Worm (Caenorhabditis elegans): ENCODE measurements around the gene srh-182.

The srh-182 gene

DNA sequence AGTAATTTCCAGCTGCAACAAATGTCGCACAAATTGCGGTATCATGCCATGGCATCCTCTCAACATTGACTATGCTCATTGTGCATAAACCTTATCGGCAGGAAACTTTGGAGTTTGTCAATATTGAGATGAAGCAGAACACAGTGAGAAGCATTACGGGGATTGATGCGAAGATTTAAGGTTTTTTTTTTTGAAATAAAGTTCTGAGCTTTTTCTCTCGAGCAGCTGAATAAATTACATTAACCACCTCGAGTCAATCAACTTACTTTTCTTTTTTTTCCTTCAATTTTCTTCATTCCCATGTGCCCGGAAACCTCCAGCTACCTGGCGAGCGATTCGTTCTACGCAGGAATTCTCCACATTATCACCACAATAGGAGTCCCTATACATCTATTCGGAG, 2.8 kb upstream of the srh-182 start, which contains the start of gene srh-179:
Gene srh-179 (plus strand): TSS at position 301 of the 400 bp plus-strand sequence.
- no peak for TF ChIP-seq unc-39 (tag; optimal IDR thresholded peaks at IDR 0.05)
- TF ChIP-seq nhr-25 (tag; optimal IDR thresholded peaks at IDR 0.05) = no peak
- TF ChIP-seq C34F6.9 (tag; optimal IDR thresholded peaks at IDR 0.05) = no peak
- TF ChIP-seq ZK546.5 (tag; optimal IDR thresholded peaks at IDR 0.05) = no peak
- no peak for TF ChIP-seq snpc-4 (tag; optimal IDR thresholded peaks at IDR 0.05)
- TF ChIP-seq nhr-10 (tag; optimal IDR thresholded peaks at IDR 0.05) = no peak
- TF ChIP-seq egl-27 (tag; optimal IDR thresholded peaks at IDR 0.05) = no peak
- TF ChIP-seq mab-5 (tag; optimal IDR thresholded peaks at IDR 0.05) = no peak
- TF ChIP-seq alr-1 (tag; optimal IDR thresholded peaks at IDR 0.05) = no peak
- no peak for TF ChIP-seq blmp-1 (tag; optimal IDR thresholded peaks at IDR 0.05; ENCODE audit: insufficient read depth)

DNA sequence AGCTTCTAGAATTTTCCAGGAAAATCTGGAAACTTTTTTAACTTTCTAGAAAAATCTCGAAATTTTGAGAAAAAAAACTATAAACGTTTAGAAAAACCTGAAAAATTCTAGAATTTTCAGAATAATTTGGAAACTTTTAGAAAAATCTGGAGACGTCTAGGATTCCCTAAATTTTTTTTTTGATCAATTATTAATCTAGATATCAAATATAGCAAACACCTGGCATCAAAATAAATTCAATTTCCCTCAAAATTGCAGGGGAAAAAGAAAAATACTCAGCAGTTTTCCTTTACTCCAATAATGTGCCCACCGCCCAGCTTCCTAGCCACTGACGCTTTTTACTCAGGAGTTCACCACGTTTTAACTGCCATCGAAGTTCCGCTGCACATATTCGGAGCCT, 908 bp upstream of the srh-182 start, which contains the start of gene srh-181:
Gene srh-181 (plus strand): TSS at position 301 of the 400 bp plus-strand sequence.
- TF ChIP-seq fos-1 (tag; optimal IDR thresholded peaks at IDR 0.05) (no peak), elt-3 (tag; optimal IDR thresholded peaks at IDR 0.05) (no peak), unc-62 (GFP tag; optimal IDR thresholded peaks at IDR 0.05) (no peak), sem-4 (tag; optimal IDR thresholded peaks at IDR 0.05) (no peak), nhr-237 (tag; optimal IDR thresholded peaks at IDR 0.05) (no peak), crh-2 (tag; optimal IDR thresholded peaks at IDR 0.05) (no peak), unc-39 (tag; optimal IDR thresholded peaks at IDR 0.05) (no peak), dmd-4 (tag; optimal IDR thresholded peaks at IDR 0.05) (no peak), lin-39 (tag; optimal IDR thresholded peaks at IDR 0.05) (no peak), C34F6.9 (tag; optimal IDR thresholded peaks at IDR 0.05) (no peak), nhr-129 (tag; optimal IDR thresholded peaks at IDR 0.05) (no peak), nhr-25 (tag; optimal IDR thresholded peaks at IDR 0.05) (no peak), mbf-1 (tag; optimal IDR thresholded peaks at IDR 0.05) (no peak)

ce11 chrV:18468097-18468496, 5.2 kb downstream of the srh-182 start, which contains the start of gene ZK228.13:
TSS of gene ZK228.13 (minus strand) at chrV:18468197.
- TF ChIP-seq skn-1 (tag; optimal IDR thresholded peaks at IDR 0.05) = no peak
- TF ChIP-seq nhr-6 (tag; optimal IDR thresholded peaks at IDR 0.05) = no peak
- no peak for TF ChIP-seq aly-2 (tag; optimal IDR thresholded peaks at IDR 0.05)
- no peak for TF ChIP-seq nhr-23 (tag; optimal IDR thresholded peaks at IDR 0.05)
- TF ChIP-seq zag-1 (tag; optimal IDR thresholded peaks at IDR 0.05) = no peak
- TF ChIP-seq crh-2 (tag; optimal IDR thresholded peaks at IDR 0.05) = no peak
- TF ChIP-seq ama-1 (optimal IDR thresholded peaks at IDR 0.05) = no peak
- TF ChIP-seq R02D3.7 (tag; optimal IDR thresholded peaks at IDR 0.05) = no peak
- TF ChIP-seq sem-4 (tag; optimal IDR thresholded peaks at IDR 0.05) = no peak
- no peak for TF ChIP-seq nhr-77 (tag; optimal IDR thresholded peaks at IDR 0.05)
- no peak for TF ChIP-seq lin-13 (GFP tag; optimal IDR thresholded peaks at IDR 0.05)
- no peak for TF ChIP-seq lsy-2 (tag; optimal IDR thresholded peaks at IDR 0.05)
- TF ChIP-seq Y55F3AM.14 (GFP tag; optimal IDR thresholded peaks at IDR 0.05) = no peak
- TF ChIP-seq elt-3 (tag; optimal IDR thresholded peaks at IDR 0.05) = no peak
- TF ChIP-seq mdl-1 (tag; optimal IDR thresholded peaks at IDR 0.05) = no peak
- no peak for TF ChIP-seq ztf-11 (tag; optimal IDR thresholded peaks at IDR 0.05)
- TF ChIP-seq nhr-25 (tag; optimal IDR thresholded peaks at IDR 0.05) = no peak

DNA sequence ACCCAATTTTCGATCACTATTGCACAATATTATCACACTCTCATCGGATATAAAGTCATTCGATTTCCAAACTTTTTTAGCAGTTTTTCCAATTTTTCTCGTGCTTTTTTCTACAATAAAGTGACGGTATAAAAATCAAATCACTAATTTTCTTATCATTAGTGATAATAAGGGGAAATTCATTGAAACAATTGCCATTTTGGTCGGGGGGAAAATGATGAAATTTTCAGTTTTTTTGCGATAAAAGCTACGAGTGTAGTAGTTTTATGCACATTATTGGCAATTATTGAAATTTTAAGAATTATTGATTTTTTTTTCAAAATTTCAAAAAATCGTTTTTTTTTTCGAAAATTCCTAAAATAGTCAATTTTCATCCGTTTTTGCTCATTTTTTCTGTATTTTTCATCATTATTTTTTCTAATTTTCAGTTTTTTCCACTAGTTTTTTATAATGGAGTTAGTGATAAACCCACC, 10.9 kb downstream of the srh-182 start, which contains the start of gene ZK228.4:
Gene ZK228.4 (plus strand): TSS at position 423 of the 473 bp plus-strand sequence.
- TF ChIP-seq gmeb-1 (tag; optimal IDR thresholded peaks at IDR 0.05) (peak; percentile 9), ceh-82 (tag; optimal IDR thresholded peaks at IDR 0.05) (no peak), alr-1 (tag; optimal IDR thresholded peaks at IDR 0.05) (no peak), ceh-16 (tag; optimal IDR thresholded peaks at IDR 0.05) (no peak), lin-11 (tag; optimal IDR thresholded peaks at IDR 0.05) (no peak), mbf-1 (tag; optimal IDR thresholded peaks at IDR 0.05) (no peak), unc-62 (GFP tag; optimal IDR thresholded peaks at IDR 0.05) (no peak), fos-1 (tag; optimal IDR thresholded peaks at IDR 0.05) (peak; percentile 63), dmd-4 (tag; optimal IDR thresholded peaks at IDR 0.05) (no peak), ztf-1 (GFP tag; conservative IDR thresholded peaks at IDR 0.05) (no peak), crh-2 (tag; optimal IDR thresholded peaks at IDR 0.05) (no peak), nhr-21 (tag; optimal IDR thresholded peaks at IDR 0.05) (no peak), lin-13 (GFP tag; optimal IDR thresholded peaks at IDR 0.05) (no peak), unc-55 (GFP tag; optimal IDR thresholded peaks at IDR 0.05) (no peak)
